Fruit fly (Drosophila melanogaster) S2 (cell line): ENCODE results near the gene TBC1d7.

Experiments used
- CG8478 ChIP-seq: fragments of >200 bp; optimal IDR thresholded peaks from 2 replicates; lab custom pipeline; 2018
- CTCF ChIP-seq, 2 experiments: fragments of >200 bp; optimal IDR thresholded peaks; 2 replicates each; lab custom pipeline; 2018

- TF ChIP-seq CTCF (optimal IDR thresholded peaks at IDR 0.05; lab: Kevin White, UChicago) (no peak), CG8478 (lab: Kevin White, UChicago) (no peak)
These were observed 18.2 kb upstream of the TBC1d7 start for dm6 chr3R:24143372-24143771.
